Worm (Caenorhabditis elegans) whole organism, L4 larva: ENCODE results near the gene B0416.5.

Experiments
- ZK337.2 ChIP-seq: fragments of 200-800 bp; sonication (Bioruptor generic); IDR thresholded peaks from 2 replicates; pipeline ENCODE4 v1.3.6; 2022; ENCODE audit warnings: missing genetic modification reagents, missing genetic modification characterization, missing compliant biosample characterization
- ZK546.5 ChIP-seq, 2 experiments: sonication (generic microtip); optimal IDR thresholded peaks; 2 replicates each; lab custom pipeline; 2017; ENCODE audit warnings: missing biosample characterization in 2 of 2, missing genetic modification characterization in 2 of 2
- aly-2 ChIP-seq: sonication (generic microtip); optimal IDR thresholded peaks from 2 replicates; lab custom pipeline; 2018; ENCODE audit warnings: missing biosample characterization, missing genetic modification characterization
- ces-1 ChIP-seq: fragments of 150-350 bp; sonication (generic microtip); optimal IDR thresholded peaks from 4 replicates; lab custom pipeline; 2014; ENCODE audit warnings: missing biosample characterization, missing genetic modification reagents, missing genetic modification characterization
- daf-12 ChIP-seq: fragments of 150-350 bp; optimal IDR thresholded peaks from 2 replicates; lab custom pipeline; 2014; ENCODE audit warnings: missing biosample characterization, missing genetic modification reagents, missing genetic modification characterization
- fkh-10 ChIP-seq: fragments of 150-350 bp; optimal IDR thresholded peaks from 2 replicates; lab custom pipeline; 2014; ENCODE audit warnings: missing biosample characterization, missing genetic modification reagents, missing genetic modification characterization
- fos-1 ChIP-seq: fragments of 150-350 bp; optimal IDR thresholded peaks from 2 replicates; lab custom pipeline; 2014; ENCODE audit warnings: missing biosample characterization, missing genetic modification characterization
- hlh-11 ChIP-seq: fragments of 200-800 bp; sonication (Bioruptor generic); optimal IDR thresholded peaks from 2 replicates; lab custom pipeline; 2018; ENCODE audit warnings: mild to moderate bottlenecking, missing genetic modification characterization, missing compliant biosample characterization
- mdl-1 ChIP-seq, 2 experiments: fragments of 150-350 bp in 1 of 2; sonication (generic microtip) in 1 of 2; optimal IDR thresholded peaks; 2 replicates each; lab custom pipeline; 2014 to 2017; ENCODE audit warnings: missing biosample characterization in 2 of 2, missing genetic modification characterization in 2 of 2
- nhr-237 ChIP-seq: sonication (generic microtip); optimal IDR thresholded peaks from 2 replicates; lab custom pipeline; 2017; ENCODE audit warnings: missing biosample characterization, missing genetic modification characterization
- nhr-76 ChIP-seq: fragments of 150-350 bp; optimal IDR thresholded peaks from 2 replicates; lab custom pipeline; 2014; ENCODE audit warnings: missing biosample characterization, missing genetic modification characterization
- nhr-77 ChIP-seq: fragments of 150-350 bp; optimal IDR thresholded peaks from 2 replicates; lab custom pipeline; 2014; ENCODE audit warnings: missing biosample characterization, missing genetic modification characterization
- unc-130 ChIP-seq: sonication (generic microtip); optimal IDR thresholded peaks from 2 replicates; lab custom pipeline; 2016; ENCODE audit warnings: missing genetic modification reagents, missing genetic modification characterization, missing compliant biosample characterization
- unc-62 ChIP-seq, 3 experiments: fragments of 150-350 bp in 1 of 3; sonication (generic microtip); optimal IDR thresholded peaks in 2 of 3; peaks in 1 of 3; 1 replicate in 1 of 3; 2 replicates in 2 of 3; lab custom pipeline; 2014 to 2017; ENCODE audit warnings: missing biosample characterization in 3 of 3, missing genetic modification characterization in 3 of 3, missing genetic modification reagents in 3 of 3, missing genotype in 1 of 3

DNA sequence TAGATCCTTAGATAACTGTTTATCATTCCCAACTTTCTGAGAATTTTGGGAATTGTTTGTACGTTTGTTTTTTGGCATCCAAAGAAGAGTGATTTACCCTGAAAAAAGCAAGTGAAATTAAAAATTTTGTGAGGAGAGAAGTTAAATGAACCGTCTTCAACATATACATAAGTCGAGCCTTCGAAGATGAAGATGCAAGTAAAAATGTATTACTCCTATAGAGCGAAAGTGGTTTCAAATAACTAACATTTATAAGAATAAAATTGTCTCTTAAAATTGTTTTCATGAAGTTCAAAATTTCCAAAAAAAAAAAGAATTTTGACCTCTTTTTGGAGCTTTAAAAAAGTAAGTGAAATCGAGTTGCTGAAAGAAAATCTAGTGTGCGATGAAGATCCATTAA lies 3.9 kb upstream of the B0416.5 start, which contains the start of gene B0416.10:
- no peak for TF ChIP-seq unc-62 (GFP tag; optimal IDR thresholded peaks at IDR 0.05 in 1 of 2; lab: Kevin White, UChicago)
- TF ChIP-seq unc-62 (tag; optimal IDR thresholded peaks at IDR 0.05; lab: Kevin White, UChicago), result no peak
- TF ChIP-seq nhr-237 (tag; lab: Kevin White, UChicago), result no peak
- TF ChIP-seq daf-12 (tag; lab: Kevin White, UChicago), result no peak
- TF ChIP-seq nhr-76 (tag; lab: Kevin White, UChicago), result no peak
- no peak for TF ChIP-seq ZK546.5 (tag; optimal IDR thresholded peaks at IDR 0.05; lab: Kevin White, UChicago)
- TF ChIP-seq unc-130 (GFP tag; lab: Kevin White, UChicago), result no peak
- TF ChIP-seq fkh-10, result no peak
- no peak for TF ChIP-seq aly-2 (tag; lab: Kevin White, UChicago)
- no peak for TF ChIP-seq nhr-77 (tag; lab: Kevin White, UChicago)
- TF ChIP-seq ces-1 (GFP tag; lab: Kevin White, UChicago), result no peak
- no peak for TF ChIP-seq hlh-11 (tag; lab: Kevin White, UChicago)
- no peak for TF ChIP-seq fos-1 (tag; lab: Kevin White, UChicago)
- TF ChIP-seq ZK337.2 (GFP tag; lab: Robert Waterston, UW), result no peak
- TF ChIP-seq mdl-1 (tag; optimal IDR thresholded peaks at IDR 0.05; lab: Kevin White, UChicago), result no peak
